Fruit fly (Drosophila melanogaster) whole organism, embryonic: ENCODE results near the gene bsh.
A peak's percentile ranks its signal among the peaks of the same experiment; 100 is the strongest.

Source experiments
- Aef1 ChIP-seq: fragments of 200-800 bp; sonication (Bioruptor generic); IDR thresholded peaks from 3 replicates; pipeline ENCODE4 v1.3.6; 2022; ENCODE audit warnings: missing biosample characterization, missing genetic modification characterization
- BtbVII ChIP-seq: fragments of 200-800 bp; sonication (Bioruptor generic); optimal IDR thresholded peaks from 3 replicates; lab custom pipeline; 2017; ENCODE audit warnings: missing biosample characterization, mild to moderate bottlenecking, missing genetic modification characterization
- CG10267 ChIP-seq: fragments of 200-800 bp; sonication (Bioruptor generic); optimal IDR thresholded peaks from 2 replicates; lab custom pipeline; 2018; ENCODE audit warnings: missing biosample characterization, mild to moderate bottlenecking, missing genetic modification characterization, moderate library complexity
- CG10274 ChIP-seq: fragments of 200-800 bp; sonication (Bioruptor generic); optimal IDR thresholded peaks from 3 replicates; lab custom pipeline; 2017; ENCODE audit warnings: missing biosample characterization, mild to moderate bottlenecking, missing genetic modification characterization
- CG10366 ChIP-seq: fragments of 200-800 bp; sonication (Bioruptor generic); IDR thresholded peaks from 2 replicates; pipeline ENCODE4 v1.3.6; 2022; ENCODE audit warnings: missing biosample characterization, missing genetic modification characterization
- CG11398 ChIP-seq: fragments of 200-800 bp; sonication (Bioruptor generic); optimal IDR thresholded peaks from 2 replicates; lab custom pipeline; 2016; ENCODE audit warnings: missing biosample characterization, missing genetic modification characterization
- CG11696 ChIP-seq: fragments of 200-800 bp; sonication (Bioruptor generic); IDR thresholded peaks from 2 replicates; pipeline ENCODE4 v1.3.6; 2022; ENCODE audit warnings: missing biosample characterization, missing genetic modification characterization
- CG12071 ChIP-seq: fragments of 200-800 bp; sonication (Bioruptor generic); optimal IDR thresholded peaks from 3 replicates; lab custom pipeline; 2018; ENCODE audit warnings: missing biosample characterization, mild to moderate bottlenecking, missing genetic modification characterization
- CG1233 ChIP-seq: fragments of 200-800 bp; sonication (Bioruptor generic); optimal IDR thresholded peaks from 4 replicates; lab custom pipeline; 2018; ENCODE audit warnings: missing biosample characterization, mild to moderate bottlenecking, missing genetic modification characterization
- CG12744 ChIP-seq: fragments of 200-800 bp; sonication (Bioruptor generic); optimal IDR thresholded peaks from 2 replicates; lab custom pipeline; 2016; ENCODE audit warnings: missing biosample characterization, missing genetic modification characterization
- CG14014 ChIP-seq: fragments of 200-800 bp; sonication (Bioruptor generic); IDR thresholded peaks from 2 replicates; pipeline ENCODE4 v1.3.6; 2022; ENCODE audit warnings: missing biosample characterization, missing genetic modification characterization
- CG14710 ChIP-seq: fragments of 200-800 bp; sonication (Bioruptor generic); optimal IDR thresholded peaks from 3 replicates; lab custom pipeline; 2019; ENCODE audit warnings: missing biosample characterization, mild to moderate bottlenecking, missing genetic modification characterization, moderate library complexity
- CG1529 ChIP-seq: fragments of 200-800 bp; sonication (Bioruptor generic); optimal IDR thresholded peaks from 3 replicates; lab custom pipeline; 2018; ENCODE audit warnings: missing biosample characterization, missing genetic modification characterization
- CG15479 ChIP-seq: fragments of 200-800 bp; sonication (Bioruptor generic); optimal IDR thresholded peaks from 3 replicates; lab custom pipeline; 2019; ENCODE audit warnings: missing biosample characterization, mild to moderate bottlenecking, missing genetic modification characterization, moderate library complexity
- CG16863 ChIP-seq: fragments of 200-800 bp; sonication (Bioruptor generic); optimal IDR thresholded peaks from 3 replicates; lab custom pipeline; 2016; ENCODE audit warnings: missing biosample characterization, missing genetic modification characterization
- CG17328 ChIP-seq: fragments of 200-800 bp; sonication (Bioruptor generic); IDR thresholded peaks from 2 replicates; pipeline ENCODE4 v1.3.6; 2022; ENCODE audit warnings: missing biosample characterization, missing genetic modification characterization
- CG18262 ChIP-seq: fragments of 200-800 bp; optimal IDR thresholded peaks from 3 replicates; lab custom pipeline; 2019; ENCODE audit warnings: missing biosample characterization, mild to moderate bottlenecking, missing genetic modification characterization, moderate library complexity
- CG1832 ChIP-seq: fragments of 200-800 bp; sonication (Bioruptor generic); optimal IDR thresholded peaks from 2 replicates; lab custom pipeline; 2017; ENCODE audit warnings: missing biosample characterization, mild to moderate bottlenecking, missing genetic modification characterization, inconsistent platforms
- CG2129 ChIP-seq: fragments of 200-800 bp; sonication (Bioruptor generic); IDR thresholded peaks from 2 replicates; pipeline ENCODE4 v1.3.6; 2022; ENCODE audit warnings: missing biosample characterization, missing genetic modification characterization; ENCODE audit not compliant: partially characterized antibody
- CG30020 ChIP-seq: fragments of 200-800 bp; optimal IDR thresholded peaks from 2 replicates; lab custom pipeline; 2019; ENCODE audit warnings: missing biosample characterization, mild to moderate bottlenecking, missing genetic modification characterization, moderate library complexity
- CG31388 ChIP-seq: fragments of 200-800 bp; sonication (Bioruptor generic); optimal IDR thresholded peaks from 2 replicates; lab custom pipeline; 2016; ENCODE audit warnings: missing biosample characterization, missing genetic modification characterization
- CG32532 ChIP-seq: fragments of 200-800 bp; sonication (Bioruptor generic); IDR thresholded peaks from 2 replicates; pipeline ENCODE4 v1.3.6; 2022; ENCODE audit warnings: missing biosample characterization, missing genetic modification characterization
- CG3407 ChIP-seq: fragments of 200-800 bp; sonication (Bioruptor generic); optimal IDR thresholded peaks from 2 replicates; lab custom pipeline; 2018; ENCODE audit warnings: missing biosample characterization, mild to moderate bottlenecking, missing genetic modification characterization
- CG5953 ChIP-seq: fragments of 200-800 bp; sonication (Bioruptor generic); IDR thresholded peaks from 2 replicates; pipeline ENCODE4 v1.3.6; 2022; ENCODE audit warnings: missing biosample characterization, missing genetic modification characterization
- CG7928 ChIP-seq: fragments of 200-800 bp; sonication (Bioruptor generic); optimal IDR thresholded peaks from 2 replicates; lab custom pipeline; 2017; ENCODE audit warnings: missing biosample characterization, mild to moderate bottlenecking, missing genetic modification characterization
- CG8290 ChIP-seq, 3 experiments: fragments of 200-800 bp; sonication (Bioruptor generic); optimal IDR thresholded peaks; 2 replicates each; lab custom pipeline; 2016 to 2019; ENCODE audit warnings: missing biosample characterization in 3 of 3, missing genetic modification characterization in 3 of 3, mild to moderate bottlenecking in 2 of 3, moderate library complexity in 1 of 3
- CG9876 ChIP-seq: fragments of 200-800 bp; sonication (Bioruptor generic); optimal IDR thresholded peaks from 2 replicates; lab custom pipeline; 2016; ENCODE audit warnings: missing biosample characterization, missing genetic modification characterization
- Dad ChIP-seq: fragments of 200-800 bp; sonication (Bioruptor generic); optimal IDR thresholded peaks from 3 replicates; lab custom pipeline; 2016; ENCODE audit warnings: missing biosample characterization, missing genetic modification characterization
- Dip3 ChIP-seq: fragments of 200-800 bp; sonication (Bioruptor generic); optimal IDR thresholded peaks from 3 replicates; lab custom pipeline; 2016; ENCODE audit warnings: missing biosample characterization, missing genetic modification characterization
- HLH54F ChIP-seq: fragments of 200-800 bp; sonication (Bioruptor generic); optimal IDR thresholded peaks from 3 replicates; lab custom pipeline; 2016; ENCODE audit warnings: missing biosample characterization, missing genetic modification characterization
- HLHmδ ChIP-seq: fragments of 200-800 bp; sonication (Bioruptor generic); optimal IDR thresholded peaks from 2 replicates; lab custom pipeline; 2018; ENCODE audit warnings: missing biosample characterization, mild to moderate bottlenecking, missing genetic modification characterization, moderate library complexity
- HmgZ ChIP-seq: fragments of 200-800 bp; sonication (Bioruptor generic); optimal IDR thresholded peaks from 2 replicates; lab custom pipeline; 2018; ENCODE audit warnings: missing biosample characterization, mild to moderate bottlenecking, missing genetic modification characterization
- Hr78 ChIP-seq, 2 experiments: fragments of 200-800 bp in 1 of 2; fragments of >200 bp in 1 of 2; sonication (Bioruptor generic) in 1 of 2; optimal IDR thresholded peaks; 2 replicates each; lab custom pipeline; 2017 to 2019; ENCODE audit warnings: missing biosample characterization in 2 of 2, missing genetic modification characterization in 2 of 2, mild to moderate bottlenecking in 1 of 2, moderate library complexity in 1 of 2
- Nf-YA ChIP-seq: fragments of 200-800 bp; sonication (Bioruptor generic); IDR thresholded peaks from 2 replicates; pipeline ENCODE4 v1.3.6; 2022; ENCODE audit warnings: missing biosample characterization, missing genetic modification characterization
- Nf-YB ChIP-seq: fragments of 200-800 bp; sonication (Bioruptor generic); optimal IDR thresholded peaks from 3 replicates; lab custom pipeline; 2019; ENCODE audit warnings: missing biosample characterization, mild to moderate bottlenecking, missing genetic modification characterization, moderate library complexity
- Sox100B ChIP-seq: fragments of 200-800 bp; sonication (Bioruptor generic); optimal IDR thresholded peaks from 3 replicates; lab custom pipeline; 2018; ENCODE audit warnings: missing biosample characterization, mild to moderate bottlenecking, missing genetic modification characterization
- Taf1 ChIP-seq: fragments of 200-800 bp; sonication (Bioruptor generic); IDR thresholded peaks from 2 replicates; pipeline ENCODE4 v1.3.6; 2022; ENCODE audit warnings: missing biosample characterization, missing genetic modification characterization
- al ChIP-seq: fragments of 200-800 bp; sonication (Bioruptor generic); IDR thresholded peaks from 2 replicates; pipeline ENCODE4 v1.3.6; 2022; ENCODE audit warnings: missing biosample characterization, missing genetic modification characterization
- ase ChIP-seq: fragments of 200-800 bp; sonication (Bioruptor generic); IDR thresholded peaks from 3 replicates; pipeline ENCODE4 v1.3.6; 2022; ENCODE audit warnings: missing biosample characterization, missing genetic modification characterization
- btn ChIP-seq: fragments of 200-800 bp; sonication (Bioruptor generic); optimal IDR thresholded peaks from 2 replicates; lab custom pipeline; 2016; ENCODE audit warnings: missing biosample characterization, missing genetic modification characterization
- crol ChIP-seq: fragments of 200-800 bp; sonication (Bioruptor generic); IDR thresholded peaks from 2 replicates; pipeline ENCODE4 v1.3.6; 2022; ENCODE audit warnings: missing biosample characterization, missing genetic modification characterization
- dati ChIP-seq: fragments of 200-800 bp; sonication (Bioruptor generic); IDR thresholded peaks from 2 replicates; pipeline ENCODE4 v1.3.6; 2022; ENCODE audit warnings: missing biosample characterization, missing genetic modification characterization
- dm ChIP-seq: fragments of 200-800 bp; sonication (Bioruptor generic); optimal IDR thresholded peaks from 3 replicates; lab custom pipeline; 2016; ENCODE audit warnings: missing biosample characterization, missing genetic modification characterization
- en ChIP-seq: fragments of 200-800 bp; sonication (Bioruptor generic); optimal IDR thresholded peaks from 2 replicates; lab custom pipeline; 2016; ENCODE audit warnings: missing biosample characterization, missing genetic modification characterization
- gfzf ChIP-seq: fragments of 200-800 bp; sonication (Bioruptor generic); optimal IDR thresholded peaks from 2 replicates; lab custom pipeline; 2016; ENCODE audit warnings: missing biosample characterization, mild to moderate bottlenecking, missing genetic modification characterization, moderate library complexity
- gsb-n ChIP-seq: fragments of 200-800 bp; sonication (Bioruptor generic); optimal IDR thresholded peaks from 3 replicates; lab custom pipeline; 2018; ENCODE audit warnings: missing biosample characterization, mild to moderate bottlenecking, missing genetic modification characterization
- hth ChIP-seq: fragments of >200 bp; optimal IDR thresholded peaks from 2 replicates; lab custom pipeline; 2017; ENCODE audit warnings: inconsistent platforms
- lilli ChIP-seq: fragments of 200-800 bp; sonication (Bioruptor generic); optimal IDR thresholded peaks from 3 replicates; lab custom pipeline; 2016; ENCODE audit warnings: missing biosample characterization, missing genetic modification characterization
- seq ChIP-seq: fragments of 200-800 bp; sonication (Bioruptor generic); IDR thresholded peaks from 2 replicates; pipeline ENCODE4 v1.3.6; 2022; ENCODE audit warnings: missing biosample characterization, missing genetic modification characterization
- slp2 ChIP-seq: fragments of 200-800 bp; sonication (Bioruptor generic); optimal IDR thresholded peaks from 2 replicates; lab custom pipeline; 2016; ENCODE audit warnings: missing biosample characterization, missing genetic modification characterization
- tgo ChIP-seq: fragments of 200-800 bp; sonication (Bioruptor generic); IDR thresholded peaks from 3 replicates; pipeline ENCODE4 v1.3.6; 2022; ENCODE audit warnings: missing biosample characterization, missing genetic modification characterization
- tll ChIP-seq, 2 experiments: fragments of 200-800 bp in 1 of 2; fragments of >200 bp in 1 of 2; sonication (Bioruptor generic) in 1 of 2; optimal IDR thresholded peaks; 2 replicates each; lab custom pipeline; 2017 to 2019; ENCODE audit warnings: missing biosample characterization in 2 of 2, missing genetic modification characterization in 2 of 2, mild to moderate bottlenecking in 1 of 2, moderate library complexity in 1 of 2

Gene bsh

dm6 chr2L:19735635-19736109, 33.2 kb downstream of the bsh start, which contains the start of the genes CG10462 and Nf-YB (continued):
- no peak for TF ChIP-seq CG12744
- TF ChIP-seq CG30020 = peak; percentile 20
- TF ChIP-seq crol (GFP tag; lab: Robert Waterston, UW) = no peak
- no peak for TF ChIP-seq CG1832 (GFP tag; lab: Kevin White, UChicago)
- TF ChIP-seq btn (GFP tag; lab: Kevin White, UChicago) = no peak
- no peak for TF ChIP-seq CG10274 (GFP tag; lab: Kevin White, UChicago)
- no peak for TF ChIP-seq BtbVII
- TF ChIP-seq Dad = no peak
- TF ChIP-seq gsb-n (tag; lab: Kevin White, UChicago) = no peak
- TF ChIP-seq slp2 (GFP tag; lab: Kevin White, UChicago) = no peak
- TF ChIP-seq tgo = no peak
- no peak for TF ChIP-seq CG16863 (GFP tag; lab: Kevin White, UChicago)
- TF ChIP-seq Nf-YA (GFP tag; lab: Robert Waterston, UW) = no peak
- no peak for TF ChIP-seq CG5953 (GFP tag; lab: Robert Waterston, UW)
- peak; percentile 33 for TF ChIP-seq HLHmδ (GFP tag; lab: Kevin White, UChicago)
- no peak for TF ChIP-seq CG7928 (GFP tag; lab: Kevin White, UChicago)
- peak; percentile 7 for TF ChIP-seq CG10267
- TF ChIP-seq CG10366 = no peak
- TF ChIP-seq CG17328 (GFP tag; lab: Robert Waterston, UW) = no peak
- TF ChIP-seq Dip3 (GFP tag; lab: Kevin White, UChicago) = peak; percentile 45
- peak; percentile 59 for TF ChIP-seq HmgZ (tag; lab: Kevin White, UChicago)
- peak; percentile 74 for TF ChIP-seq CG15479 (GFP tag; lab: Kevin White, UChicago)
- TF ChIP-seq CG32532 (GFP tag; lab: Robert Waterston, UW) = no peak
- peak; percentile 42 for TF ChIP-seq CG14710 (tag; lab: Kevin White, UChicago)
- no peak for TF ChIP-seq Sox100B (GFP tag; lab: Kevin White, UChicago)
- no peak for TF ChIP-seq CG11696 (GFP tag; lab: Robert Waterston, UW)
- no peak for TF ChIP-seq Taf1 (GFP tag; lab: Robert Waterston, UW)
- TF ChIP-seq Nf-YB (GFP tag; lab: Kevin White, UChicago) = no peak
- TF ChIP-seq CG11398 (GFP tag; lab: Kevin White, UChicago) = no peak
- TF ChIP-seq CG2129 (GFP tag; lab: Robert Waterston, UW) = peak; percentile 42; the same call in 1 of the 2 replicates
- TF ChIP-seq HLH54F = no peak
- no peak for TF ChIP-seq CG3407 (GFP tag; lab: Kevin White, UChicago)
- TF ChIP-seq CG31388 (GFP tag; lab: Kevin White, UChicago) = no peak
- TF ChIP-seq CG14014 (GFP tag; lab: Robert Waterston, UW) = no peak
- TF ChIP-seq dati (GFP tag; lab: Robert Waterston, UW) = no peak
- TF ChIP-seq gfzf (GFP tag; lab: Kevin White, UChicago) = peak; percentile 26
- TF ChIP-seq Hr78 (GFP tag; optimal IDR thresholded peaks at IDR 0.05; lab: Kevin White, UChicago) = no peak
- TF ChIP-seq ase (GFP tag; lab: Robert Waterston, UW) = no peak
- no peak for TF ChIP-seq Aef1
- no peak for TF ChIP-seq CG18262 (tag; lab: Kevin White, UChicago)
- TF ChIP-seq dm (GFP tag; lab: Kevin White, UChicago) = peak; percentile 78
- TF ChIP-seq CG8290 (GFP tag; optimal IDR thresholded peaks at IDR 0.05; lab: Kevin White, UChicago) = peak; percentile 60
- TF ChIP-seq CG8290 (tag; optimal IDR thresholded peaks at IDR 0.05; lab: Kevin White, UChicago) = no peak
- TF ChIP-seq lilli (GFP tag; lab: Kevin White, UChicago) = no peak
- TF ChIP-seq hth (lab: Kevin White, UChicago) = no peak
- TF ChIP-seq CG12071 (GFP tag; lab: Kevin White, UChicago) = no peak
- TF ChIP-seq CG1529 (GFP tag; lab: Kevin White, UChicago) = no peak
- TF ChIP-seq CG9876 = no peak
- TF ChIP-seq al = no peak
- TF ChIP-seq seq (GFP tag; lab: Robert Waterston, UW) = no peak
- TF ChIP-seq en (GFP tag; lab: Kevin White, UChicago) = no peak
- no peak for TF ChIP-seq tll (GFP tag; optimal IDR thresholded peaks at IDR 0.05; lab: Kevin White, UChicago)
- no peak for TF ChIP-seq CG1233
